Fruit fly (Drosophila melanogaster): ENCODE measurements around the gene CG43796.

- TF ChIP-seq usp (GFP tag; optimal IDR thresholded peaks at IDR 0.05) (no peak), EcR (GFP tag; optimal IDR thresholded peaks at IDR 0.05) (no peak), pan (optimal IDR thresholded peaks at IDR 0.05) (no peak)
Measured at dm6 chr2L:8468929-8469681, 13.1 kb upstream of the CG43796 start.

Data from whole organism.